Fruit fly (Drosophila melanogaster): Measurements from ENCODE around the gene Gapdh2.

- TF ChIP-seq Ets21C (GFP tag; optimal IDR thresholded peaks at IDR 0.05): no peak
- no peak for TF ChIP-seq Hr4 (GFP tag; optimal IDR thresholded peaks at IDR 0.05)
- TF ChIP-seq Met (GFP tag; optimal IDR thresholded peaks at IDR 0.05): no peak
- no peak for TF ChIP-seq svp (GFP tag)
Measured at dm6 chrX:15888763-15889162, 20.8 kb downstream of the Gapdh2 start.

Data from whole organism, prepupa.